Fruit fly (Drosophila melanogaster) S2 (cell line): Measurements from ENCODE around the gene CG6654.

Experiments used
- CG8478 ChIP-seq: fragments of >200 bp; optimal IDR thresholded peaks from 2 replicates; lab custom pipeline; 2018
- CTCF ChIP-seq, 2 experiments: fragments of >200 bp; optimal IDR thresholded peaks; 2 replicates each; lab custom pipeline; 2018

DNA sequence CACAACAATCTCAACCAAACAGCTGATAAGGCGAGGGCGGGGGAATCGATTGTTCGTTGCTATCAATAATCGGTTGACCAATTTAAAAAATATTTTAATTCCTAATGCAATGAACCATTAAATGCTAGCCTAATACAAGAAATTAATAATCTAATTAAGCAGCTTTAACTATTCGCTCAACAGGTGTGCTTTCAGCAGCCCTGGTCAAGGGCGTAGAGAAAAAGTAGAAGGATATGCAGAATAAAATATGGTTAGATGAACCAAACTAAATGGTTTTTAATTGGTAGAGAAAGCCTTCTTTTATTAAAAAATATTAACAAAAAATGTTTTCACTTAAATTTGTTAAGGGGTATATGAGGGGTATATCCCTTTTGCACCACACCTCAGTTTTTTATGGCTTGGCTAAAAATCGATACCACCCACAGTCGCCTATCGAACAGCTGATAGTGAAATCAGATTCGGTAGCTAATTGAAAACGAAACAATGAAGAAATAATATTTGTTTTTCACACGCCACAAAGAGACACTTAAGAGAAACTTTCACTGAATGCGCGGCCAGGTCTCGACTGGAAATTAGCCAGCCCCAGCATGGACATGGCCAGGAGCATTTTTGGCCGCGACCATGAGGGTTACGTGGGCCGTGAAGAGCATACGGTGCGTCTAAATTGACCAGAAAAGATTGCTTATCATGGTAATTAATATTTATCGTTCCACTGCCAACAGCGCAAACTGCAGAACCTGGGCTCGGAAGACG lies 5.5 kb upstream of the CG6654 start, which contains the start of the genes SIDL and CG12241:
- TF ChIP-seq CG8478 (no peak), CTCF (optimal IDR thresholded peaks at IDR 0.05; lab: Kevin White, UChicago) (no peak)
